Fruit fly (Drosophila melanogaster) whole organism, embryonic: Measurements from ENCODE around the gene nst.
A peak's percentile ranks its signal among the peaks of the same experiment; 100 is the strongest.

Experiments used
- B-H1 ChIP-seq: fragments of 200-800 bp; sonication (Bioruptor generic); IDR thresholded peaks from 3 replicates; pipeline ENCODE4 v1.3.6; 2022; ENCODE audit warnings: missing biosample characterization, missing genetic modification characterization
- Bdp1 ChIP-seq: fragments of 200-800 bp; sonication (Bioruptor generic); optimal IDR thresholded peaks from 3 replicates; lab custom pipeline; 2016; ENCODE audit warnings: missing biosample characterization, missing genetic modification characterization
- CG10462 ChIP-seq: fragments of 200-800 bp; sonication (Bioruptor generic); optimal IDR thresholded peaks from 2 replicates; lab custom pipeline; 2016; ENCODE audit warnings: missing biosample characterization, missing genetic modification characterization
- CG11696 ChIP-seq: fragments of 200-800 bp; sonication (Bioruptor generic); IDR thresholded peaks from 2 replicates; pipeline ENCODE4 v1.3.6; 2022; ENCODE audit warnings: missing biosample characterization, missing genetic modification characterization
- CG12104 ChIP-seq: fragments of 200-800 bp; sonication (Bioruptor generic); optimal IDR thresholded peaks from 3 replicates; lab custom pipeline; 2016; ENCODE audit warnings: missing biosample characterization, missing genetic modification characterization
- CG12155 ChIP-seq: fragments of 200-800 bp; sonication (Bioruptor generic); optimal IDR thresholded peaks from 3 replicates; lab custom pipeline; 2016; ENCODE audit warnings: missing biosample characterization, missing genetic modification characterization
- CG13775 ChIP-seq: fragments of 200-800 bp; sonication (Bioruptor generic); optimal IDR thresholded peaks from 3 replicates; lab custom pipeline; 2017; ENCODE audit warnings: missing biosample characterization, mild to moderate bottlenecking, missing genetic modification characterization
- CG1529 ChIP-seq: fragments of 200-800 bp; sonication (Bioruptor generic); optimal IDR thresholded peaks from 3 replicates; lab custom pipeline; 2018; ENCODE audit warnings: missing biosample characterization, missing genetic modification characterization
- CG17829 ChIP-seq: fragments of 200-800 bp; optimal IDR thresholded peaks from 2 replicates; lab custom pipeline; 2019; ENCODE audit warnings: missing biosample characterization, mild to moderate bottlenecking, missing genetic modification characterization, moderate library complexity
- CG2712 ChIP-seq: fragments of 200-800 bp; optimal IDR thresholded peaks from 3 replicates; lab custom pipeline; 2019; ENCODE audit warnings: missing biosample characterization, mild to moderate bottlenecking, missing genetic modification characterization, moderate library complexity
- CG42726 ChIP-seq: fragments of 200-800 bp; sonication (Bioruptor generic); IDR thresholded peaks from 2 replicates; pipeline ENCODE4 v1.3.6; 2022; ENCODE audit warnings: missing biosample characterization, missing genetic modification characterization; ENCODE audit not compliant: partially characterized antibody
- CG4282 ChIP-seq: fragments of 200-800 bp; sonication (Bioruptor generic); optimal IDR thresholded peaks from 2 replicates; lab custom pipeline; 2016; ENCODE audit warnings: missing biosample characterization, missing genetic modification characterization
- CG4360 ChIP-seq: fragments of 200-800 bp; sonication (Bioruptor generic); IDR thresholded peaks from 2 replicates; pipeline ENCODE4 v1.3.6; 2022; ENCODE audit warnings: missing biosample characterization, missing genetic modification characterization
- CG4854 ChIP-seq: fragments of 200-800 bp; sonication (Bioruptor generic); optimal IDR thresholded peaks from 2 replicates; lab custom pipeline; 2016; ENCODE audit warnings: missing biosample characterization, missing genetic modification characterization, inconsistent platforms
- CG6813 ChIP-seq: fragments of 200-800 bp; sonication (Bioruptor generic); optimal IDR thresholded peaks from 2 replicates; lab custom pipeline; 2017; ENCODE audit warnings: missing biosample characterization, missing genetic modification characterization, mild to moderate bottlenecking, moderate library complexity, missing genetic modification reagents
- CG7271 ChIP-seq: fragments of 200-800 bp; sonication (Bioruptor generic); optimal IDR thresholded peaks from 2 replicates; lab custom pipeline; 2018; ENCODE audit warnings: missing biosample characterization, mild to moderate bottlenecking, missing genetic modification characterization, moderate library complexity
- CG8359 ChIP-seq: fragments of 200-800 bp; sonication (Bioruptor generic); optimal IDR thresholded peaks from 2 replicates; lab custom pipeline; 2017; ENCODE audit warnings: missing biosample characterization, mild to moderate bottlenecking, missing genetic modification characterization, borderline replicate concordance
- CG8478 ChIP-seq: fragments of >200 bp; optimal IDR thresholded peaks from 2 replicates; lab custom pipeline; 2018
- CG9727 ChIP-seq: fragments of 200-800 bp; sonication (Bioruptor generic); optimal IDR thresholded peaks from 3 replicates; lab custom pipeline; 2017; ENCODE audit warnings: missing biosample characterization, mild to moderate bottlenecking, missing genetic modification characterization
- Dad ChIP-seq: fragments of 200-800 bp; sonication (Bioruptor generic); optimal IDR thresholded peaks from 3 replicates; lab custom pipeline; 2016; ENCODE audit warnings: missing biosample characterization, missing genetic modification characterization
- Dfd ChIP-seq, 2 experiments: fragments of >200 bp; optimal IDR thresholded peaks; 2 replicates each; lab custom pipeline; 2017; ENCODE audit warnings: missing biosample characterization in 2 of 2, missing genetic modification characterization in 2 of 2
- Dip2 ChIP-seq: fragments of 200-800 bp; sonication (Bioruptor generic); IDR thresholded peaks from 2 replicates; pipeline ENCODE4 v1.3.6; 2022; ENCODE audit warnings: missing biosample characterization, missing genetic modification characterization
- Dp ChIP-seq: fragments of 200-800 bp; sonication (Bioruptor generic); optimal IDR thresholded peaks from 2 replicates; lab custom pipeline; 2018; ENCODE audit warnings: missing biosample characterization, mild to moderate bottlenecking, missing genetic modification characterization, moderate library complexity
- E2f1 ChIP-seq: fragments of 200-800 bp; sonication (Bioruptor generic); IDR thresholded peaks from 2 replicates; pipeline ENCODE4 v1.3.6; 2022; ENCODE audit warnings: missing biosample characterization, missing genetic modification characterization
- Elba2 ChIP-seq: fragments of 200-800 bp; sonication (Bioruptor generic); optimal IDR thresholded peaks from 3 replicates; lab custom pipeline; 2016; ENCODE audit warnings: missing biosample characterization, missing genetic modification characterization
- Ets97D ChIP-seq: fragments of 200-800 bp; sonication (Bioruptor generic); optimal IDR thresholded peaks from 3 replicates; lab custom pipeline; 2016; ENCODE audit warnings: missing biosample characterization, missing genetic modification characterization
- HmgZ ChIP-seq: fragments of 200-800 bp; sonication (Bioruptor generic); optimal IDR thresholded peaks from 2 replicates; lab custom pipeline; 2018; ENCODE audit warnings: missing biosample characterization, mild to moderate bottlenecking, missing genetic modification characterization
- Hr78 ChIP-seq, 2 experiments: fragments of 200-800 bp in 1 of 2; fragments of >200 bp in 1 of 2; sonication (Bioruptor generic) in 1 of 2; optimal IDR thresholded peaks; 2 replicates each; lab custom pipeline; 2017 to 2019; ENCODE audit warnings: missing biosample characterization in 2 of 2, missing genetic modification characterization in 2 of 2, mild to moderate bottlenecking in 1 of 2, moderate library complexity in 1 of 2
- Meics ChIP-seq: fragments of 200-800 bp; sonication (Bioruptor generic); optimal IDR thresholded peaks from 2 replicates; lab custom pipeline; 2017; ENCODE audit warnings: missing biosample characterization, mild to moderate bottlenecking, missing genetic modification characterization
- Mes4 ChIP-seq: fragments of 200-800 bp; sonication (Bioruptor generic); optimal IDR thresholded peaks from 2 replicates; lab custom pipeline; 2016; ENCODE audit warnings: missing biosample characterization, missing genetic modification characterization
- Myb ChIP-seq: fragments of 200-800 bp; sonication (Bioruptor generic); optimal IDR thresholded peaks from 2 replicates; lab custom pipeline; 2016; ENCODE audit warnings: missing biosample characterization, missing genetic modification characterization
- NFAT ChIP-seq: fragments of 200-800 bp; sonication (Bioruptor generic); IDR thresholded peaks from 2 replicates; pipeline ENCODE4 v1.3.6; 2022; ENCODE audit warnings: missing biosample characterization, missing genetic modification characterization
- Sin3A ChIP-seq: fragments of >200 bp; optimal IDR thresholded peaks from 2 replicates; lab custom pipeline; 2018
- Six4 ChIP-seq: fragments of 200-800 bp; sonication (Bioruptor generic); optimal IDR thresholded peaks from 2 replicates; lab custom pipeline; 2016; ENCODE audit warnings: missing biosample characterization, missing genetic modification characterization
- Sry-δ ChIP-seq: fragments of 200-800 bp; sonication (Bioruptor generic); optimal IDR thresholded peaks from 2 replicates; lab custom pipeline; 2016; ENCODE audit warnings: missing biosample characterization, missing genetic modification characterization
- ase ChIP-seq: fragments of 200-800 bp; sonication (Bioruptor generic); IDR thresholded peaks from 3 replicates; pipeline ENCODE4 v1.3.6; 2022; ENCODE audit warnings: missing biosample characterization, missing genetic modification characterization
- ato ChIP-seq: fragments of 200-800 bp; sonication (Bioruptor generic); IDR thresholded peaks from 2 replicates; pipeline ENCODE4 v1.3.6; 2022; ENCODE audit warnings: missing biosample characterization, missing genetic modification characterization; ENCODE audit not compliant: partially characterized antibody
- bbx ChIP-seq: fragments of 200-800 bp; sonication (Bioruptor generic); IDR thresholded peaks from 2 replicates; pipeline ENCODE4 v1.3.6; 2022; ENCODE audit warnings: missing biosample characterization, missing genetic modification characterization; ENCODE audit not compliant: partially characterized antibody
- bowl ChIP-seq: fragments of 200-800 bp; sonication (Bioruptor generic); IDR thresholded peaks from 2 replicates; pipeline ENCODE4 v1.3.6; 2022; ENCODE audit warnings: missing biosample characterization, missing genetic modification characterization
- bsh ChIP-seq, 2 experiments: fragments of 200-800 bp; sonication (Bioruptor generic); optimal IDR thresholded peaks; 2 replicates each; lab custom pipeline; 2017 to 2018; ENCODE audit warnings: mild to moderate bottlenecking in 2 of 2, missing biosample characterization in 2 of 2, missing genetic modification characterization in 2 of 2, moderate library complexity in 1 of 2
- caup ChIP-seq: fragments of 200-800 bp; sonication (Bioruptor generic); optimal IDR thresholded peaks from 3 replicates; lab custom pipeline; 2017; ENCODE audit warnings: missing biosample characterization, mild to moderate bottlenecking, missing genetic modification characterization, moderate library complexity; ENCODE audit not compliant: severe bottlenecking
- corto ChIP-seq: fragments of 200-800 bp; sonication (Bioruptor generic); optimal IDR thresholded peaks from 2 replicates; lab custom pipeline; 2016; ENCODE audit warnings: missing biosample characterization, mild to moderate bottlenecking, missing genetic modification characterization, moderate library complexity
- dm ChIP-seq: fragments of 200-800 bp; sonication (Bioruptor generic); optimal IDR thresholded peaks from 3 replicates; lab custom pipeline; 2016; ENCODE audit warnings: missing biosample characterization, missing genetic modification characterization
- fru ChIP-seq: fragments of >200 bp; optimal IDR thresholded peaks from 2 replicates; lab custom pipeline; 2017
- onecut ChIP-seq: fragments of 200-800 bp; sonication (Bioruptor generic); IDR thresholded peaks from 2 replicates; pipeline ENCODE4 v1.3.6; 2022; ENCODE audit warnings: missing biosample characterization, missing genetic modification characterization
- pan ChIP-seq, 4 experiments: fragments of >200 bp in 3 of 4; fragments of 200-800 bp in 1 of 4; sonication (Bioruptor generic) in 1 of 4; optimal IDR thresholded peaks in 3 of 4; IDR thresholded peaks in 1 of 4; 2 replicates each; pipeline versions ENCODE4 v1.3.6 to Lab custom; 2017 to 2022; ENCODE audit warnings: missing biosample characterization in 2 of 4, missing genetic modification characterization in 2 of 4, mixed read lengths in 1 of 4
- pita ChIP-seq: fragments of 200-800 bp; sonication (Bioruptor generic); optimal IDR thresholded peaks from 2 replicates; lab custom pipeline; 2017; ENCODE audit warnings: missing biosample characterization, mild to moderate bottlenecking, missing genetic modification characterization
- ranshi ChIP-seq: fragments of 200-800 bp; sonication (Bioruptor generic); IDR thresholded peaks from 2 replicates; pipeline ENCODE4 v1.3.6; 2022; ENCODE audit warnings: missing biosample characterization, missing genetic modification characterization
- sd ChIP-seq: fragments of 200-800 bp; sonication (Bioruptor generic); optimal IDR thresholded peaks from 3 replicates; lab custom pipeline; 2018; ENCODE audit warnings: missing biosample characterization, mild to moderate bottlenecking, missing genetic modification characterization, moderate library complexity
- sqz ChIP-seq: fragments of 200-800 bp; sonication (Bioruptor generic); optimal IDR thresholded peaks from 3 replicates; lab custom pipeline; 2018; ENCODE audit warnings: missing biosample characterization, mild to moderate bottlenecking, missing genetic modification characterization
- ssp ChIP-seq: fragments of 200-800 bp; sonication (Bioruptor generic); IDR thresholded peaks from 2 replicates; pipeline ENCODE4 v1.3.6; 2022; ENCODE audit warnings: missing biosample characterization, missing genetic modification characterization

The nst gene

DNA sequence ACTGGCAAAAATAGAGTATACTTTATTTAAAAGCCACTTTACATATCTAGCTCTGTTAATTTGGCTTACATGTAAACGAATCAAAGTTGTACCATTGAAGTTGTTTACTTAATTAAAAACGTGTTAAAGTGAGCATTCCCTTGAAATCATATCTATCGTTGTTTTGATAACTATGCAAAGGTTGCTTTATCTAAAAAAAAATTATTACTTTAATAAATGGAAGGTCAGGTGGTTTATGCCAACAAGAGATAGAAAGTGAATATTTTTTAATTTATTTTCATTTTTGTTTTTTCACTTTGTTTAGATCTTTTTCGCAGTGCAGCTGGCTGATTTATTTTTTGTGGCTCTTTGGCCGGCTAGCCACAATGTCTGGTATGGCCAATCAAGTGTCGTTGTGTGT is 47.1 kb downstream of the nst start (continued):
- TF ChIP-seq B-H1 (GFP tag; lab: Robert Waterston, UW) = peak; percentile 66
- no peak for TF ChIP-seq bowl (GFP tag; lab: Robert Waterston, UW)
- TF ChIP-seq onecut (GFP tag; lab: Robert Waterston, UW) = peak; percentile 50
- 0 out of 2 replicates have a peak, but pooled peaks have one; percentile 2 for TF ChIP-seq NFAT (GFP tag; lab: Robert Waterston, UW)
- no peak for TF ChIP-seq sd (tag; lab: Kevin White, UChicago)
- no peak for TF ChIP-seq Dp (GFP tag; lab: Kevin White, UChicago)
- no peak for TF ChIP-seq CG42726 (GFP tag; lab: Robert Waterston, UW)
- TF ChIP-seq CG12155 (GFP tag; lab: Kevin White, UChicago) = peak; percentile 16
- TF ChIP-seq Myb (GFP tag; lab: Kevin White, UChicago) = no peak
- peak; percentile 52; the same call in 1 of the 2 replicates for TF ChIP-seq CG11696 (GFP tag; lab: Robert Waterston, UW)
- TF ChIP-seq Six4 (GFP tag; lab: Kevin White, UChicago) = peak; percentile 60
- peak; percentile 19 for TF ChIP-seq Sry-δ (GFP tag; lab: Kevin White, UChicago)
- peak; percentile 59 for TF ChIP-seq Mes4
- TF ChIP-seq CG13775 (GFP tag; lab: Kevin White, UChicago) = peak; percentile 70
- peak; percentile 76 for TF ChIP-seq CG9727
- peak; percentile 80 for TF ChIP-seq CG17829 (tag; lab: Kevin White, UChicago)
- TF ChIP-seq pan (optimal IDR thresholded peaks at IDR 0.05; lab: Kevin White, UChicago) = no peak
- TF ChIP-seq pan (GFP tag; optimal IDR thresholded peaks at IDR 0.05 in 1 of 2, IDR thresholded peaks at IDR 0.05 in 1 of 2) = peak in 1 of 2 experiments; percentile 56
- TF ChIP-seq Dfd (GFP tag; optimal IDR thresholded peaks at IDR 0.05; lab: Kevin White, UChicago) = peak in 1 of 2 experiments; percentile 1
- TF ChIP-seq HmgZ (tag; lab: Kevin White, UChicago) = peak; percentile 24
- TF ChIP-seq Dip2 (GFP tag; lab: Robert Waterston, UW) = no peak
- no peak for TF ChIP-seq CG7271 (tag; lab: Kevin White, UChicago)
- no peak for TF ChIP-seq fru (lab: Kevin White, UChicago)
- no peak for TF ChIP-seq corto (GFP tag; lab: Kevin White, UChicago)
- TF ChIP-seq Elba2 = no peak
- peak; percentile 55 to 71 for TF ChIP-seq bsh (GFP tag; optimal IDR thresholded peaks at IDR 0.05; lab: Kevin White, UChicago)
- TF ChIP-seq CG12104 (GFP tag; lab: Kevin White, UChicago) = peak; percentile 75
- peak; percentile 79 for TF ChIP-seq sqz (GFP tag; lab: Kevin White, UChicago)
- TF ChIP-seq pita (GFP tag; lab: Kevin White, UChicago) = no peak
- peak; percentile 72; the same call in 2 of the 3 replicates for TF ChIP-seq ase (GFP tag; lab: Robert Waterston, UW)
- no peak for TF ChIP-seq bbx (GFP tag; lab: Robert Waterston, UW)
- peak; percentile 56 for TF ChIP-seq caup (GFP tag; lab: Kevin White, UChicago)
- TF ChIP-seq dm (GFP tag; lab: Kevin White, UChicago) = peak; percentile 45
- TF ChIP-seq CG1529 (GFP tag; lab: Kevin White, UChicago) = peak; percentile 71
- TF ChIP-seq CG8359 (GFP tag; lab: Kevin White, UChicago) = no peak
- peak; percentile 30 for TF ChIP-seq Ets97D (GFP tag; lab: Kevin White, UChicago)
- peak; percentile 47 for TF ChIP-seq CG10462 (GFP tag; lab: Kevin White, UChicago)
- TF ChIP-seq ssp (GFP tag; lab: Robert Waterston, UW) = peak; percentile 47
- peak; percentile 67 for TF ChIP-seq E2f1 (GFP tag; lab: Robert Waterston, UW)
- TF ChIP-seq CG6813 (GFP tag; lab: Kevin White, UChicago) = no peak
- peak; percentile 56 for TF ChIP-seq CG4854 (GFP tag; lab: Kevin White, UChicago)
- TF ChIP-seq ranshi (GFP tag; lab: Robert Waterston, UW) = peak; percentile 58
- TF ChIP-seq ato (GFP tag; lab: Robert Waterston, UW) = no peak
- TF ChIP-seq Meics = peak; percentile 77
- TF ChIP-seq Dad = peak; percentile 50
- TF ChIP-seq CG4282 (GFP tag; lab: Kevin White, UChicago) = no peak
- TF ChIP-seq Hr78 (GFP tag; optimal IDR thresholded peaks at IDR 0.05; lab: Kevin White, UChicago) = peak in 1 of 2 experiments; percentile 15
- peak; percentile 86 for TF ChIP-seq CG2712
- no peak for TF ChIP-seq Sin3A (lab: Kevin White, UChicago)
- no peak for TF ChIP-seq CG8478 (lab: Kevin White, UChicago)
- no peak for TF ChIP-seq CG4360 (GFP tag; lab: Robert Waterston, UW)
- TF ChIP-seq Bdp1 (GFP tag; lab: Kevin White, UChicago) = peak; percentile 40
